Fruit fly (Drosophila melanogaster): ENCODE data around the gene rgn.

Gene rgn

DNA sequence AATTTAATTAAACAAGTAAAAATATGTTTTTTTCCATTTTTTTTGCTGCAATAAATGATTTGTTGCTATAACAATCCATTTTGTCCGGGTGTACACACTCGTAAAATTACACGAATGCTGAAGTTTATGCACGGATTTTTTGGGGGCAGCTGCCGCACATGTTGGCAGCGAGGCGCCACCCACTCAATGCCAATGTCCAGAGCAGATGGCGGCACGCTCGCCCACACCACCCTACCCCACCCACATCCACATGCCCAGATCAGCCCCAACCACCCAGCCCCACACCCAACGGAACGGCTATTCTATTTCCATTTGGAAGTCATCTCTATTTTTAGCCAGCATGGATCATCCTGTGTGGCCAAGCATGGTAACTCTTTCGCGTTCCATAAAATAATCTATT lies 2.2 kb upstream of the rgn start:
- no peak for TF ChIP-seq ovo (GFP tag; optimal IDR thresholded peaks at IDR 0.05)
- TF ChIP-seq CG1620 (GFP tag; optimal IDR thresholded peaks at IDR 0.05): no peak
- TF ChIP-seq CG14711 (tag; optimal IDR thresholded peaks at IDR 0.05): no peak

DNA sequence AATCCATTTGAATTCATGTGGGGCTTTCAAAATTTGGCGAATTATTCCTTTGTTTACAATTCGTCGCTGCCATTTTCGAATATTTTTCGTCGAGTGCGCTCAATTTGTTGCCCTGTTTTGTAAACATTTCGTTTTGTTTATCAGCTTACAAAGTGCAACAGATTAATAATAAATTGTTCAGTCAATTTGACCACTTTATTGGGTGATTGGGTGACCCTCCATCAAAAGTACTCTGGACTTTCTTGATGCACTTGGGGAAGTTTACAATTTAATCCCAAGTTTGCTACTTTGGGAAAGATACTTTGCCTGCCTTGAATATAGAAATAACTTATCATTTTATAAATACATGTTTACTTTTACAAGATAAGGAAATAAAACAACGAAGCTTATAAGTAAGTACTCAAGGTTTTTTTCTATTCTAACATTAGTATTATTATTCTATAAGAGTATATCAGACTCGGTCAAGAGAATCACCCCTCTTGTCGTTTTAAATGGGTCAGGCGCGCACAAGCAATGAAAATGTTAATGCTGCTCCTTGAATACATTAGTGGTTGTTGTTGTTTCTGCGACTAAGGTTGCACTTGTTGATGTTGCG lies 1.6 kb upstream of the rgn start:
- peak; percentile 52 for TF ChIP-seq kay (GFP tag; ENCODE audit: borderline replicate concordance)
- TF ChIP-seq CG7045 (GFP tag; optimal IDR thresholded peaks at IDR 0.05): no peak

DNA sequence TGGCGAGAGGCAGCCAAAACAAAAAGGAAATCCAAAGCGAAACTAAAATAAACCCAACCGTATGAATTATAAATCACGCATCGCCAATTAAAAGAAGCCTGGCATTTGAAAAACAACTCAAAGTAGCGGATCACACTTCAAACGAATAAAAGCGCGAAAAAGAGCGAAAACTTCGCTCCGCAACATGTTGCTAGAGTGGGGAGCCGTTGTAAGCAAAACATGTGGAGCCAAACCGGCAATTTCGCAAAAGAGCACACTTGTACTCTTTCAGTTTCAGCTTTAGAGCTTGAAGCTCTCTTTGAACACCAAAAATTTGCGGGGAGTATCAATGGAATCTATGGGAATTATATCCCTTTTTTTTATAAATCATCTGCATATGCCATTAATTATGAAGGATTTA lies 555 bp upstream of the rgn start:
- TF ChIP-seq bab1 (GFP tag; optimal IDR thresholded peaks at IDR 0.05) (no peak), cic (GFP tag; optimal IDR thresholded peaks at IDR 0.05) (no peak), CG1620 (GFP tag; optimal IDR thresholded peaks at IDR 0.05) (no peak), Mnt (GFP tag; optimal IDR thresholded peaks at IDR 0.05) (no peak), Clk (GFP tag; optimal IDR thresholded peaks at IDR 0.05) (no peak), toe (GFP tag; optimal IDR thresholded peaks at IDR 0.05) (no peak), CG11617 (GFP tag; optimal IDR thresholded peaks at IDR 0.05) (no peak), CG12768 (GFP tag; optimal IDR thresholded peaks at IDR 0.05) (no peak), pad (GFP tag; optimal IDR thresholded peaks at IDR 0.05) (no peak), Hr96 (GFP tag; optimal IDR thresholded peaks at IDR 0.05) (no peak), CG33017 (tag; optimal IDR thresholded peaks at IDR 0.05) (no peak), CG7101 (tag; optimal IDR thresholded peaks at IDR 0.05) (no peak)

DNA sequence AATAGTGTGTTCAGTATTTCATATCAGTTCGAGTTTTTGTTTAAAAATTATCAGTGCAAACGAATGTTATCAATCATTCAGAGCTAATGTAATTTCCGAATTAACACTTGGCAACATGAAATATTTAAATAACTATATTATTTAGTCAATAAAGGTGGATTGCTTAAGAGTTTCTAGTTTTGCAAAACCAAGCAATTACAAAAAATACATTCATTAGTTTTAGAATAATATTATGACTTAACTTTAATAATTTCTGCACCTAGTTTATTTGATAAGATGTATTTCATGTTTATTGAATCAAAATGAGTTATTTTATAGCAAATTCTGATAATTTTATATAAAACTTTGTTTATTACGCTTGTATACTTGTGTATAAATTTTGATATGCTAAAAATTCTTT lies 1.1 kb downstream of the rgn start:
- peak; percentile 54 for TF ChIP-seq CG14711 (tag; optimal IDR thresholded peaks at IDR 0.05)
- TF ChIP-seq pad (GFP tag; optimal IDR thresholded peaks at IDR 0.05): no peak
- no peak for TF ChIP-seq Clk (GFP tag; optimal IDR thresholded peaks at IDR 0.05)
- no peak for TF ChIP-seq cnc (optimal IDR thresholded peaks at IDR 0.05)
- TF ChIP-seq CG33017 (tag; optimal IDR thresholded peaks at IDR 0.05): peak; percentile 37
- TF ChIP-seq Crg-1 (GFP tag; optimal IDR thresholded peaks at IDR 0.05): no peak
- TF ChIP-seq CG7101 (tag; optimal IDR thresholded peaks at IDR 0.05): peak; percentile 28

DNA sequence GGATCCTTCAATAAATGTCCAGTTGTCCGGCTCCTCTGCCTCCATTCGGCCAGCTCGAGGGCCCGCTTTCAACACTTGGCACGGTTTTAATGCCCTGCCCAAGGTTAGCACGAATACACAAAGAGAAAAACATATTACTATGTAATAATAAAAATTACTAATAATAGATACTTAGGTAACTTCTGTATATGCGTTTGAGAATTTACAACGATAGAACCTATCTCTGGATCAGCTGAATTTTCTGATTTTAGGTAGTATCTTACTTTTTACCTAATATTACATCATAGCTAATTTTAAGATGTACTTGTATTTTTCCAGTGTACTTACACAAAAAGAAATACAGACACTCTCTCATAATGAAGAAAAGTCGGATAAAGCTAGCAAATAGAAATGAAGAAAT lies 3.4 kb downstream of the rgn start:
- no peak for TF ChIP-seq CG33017 (tag; optimal IDR thresholded peaks at IDR 0.05)
- TF ChIP-seq Mnt (GFP tag; optimal IDR thresholded peaks at IDR 0.05): no peak
- no peak for TF ChIP-seq CG7101 (tag; optimal IDR thresholded peaks at IDR 0.05)
- TF ChIP-seq CG1620 (GFP tag; optimal IDR thresholded peaks at IDR 0.05): no peak
- no peak for TF ChIP-seq CG11617 (GFP tag; optimal IDR thresholded peaks at IDR 0.05)
- no peak for TF ChIP-seq cnc (optimal IDR thresholded peaks at IDR 0.05)
- no peak for TF ChIP-seq CG12768 (GFP tag; optimal IDR thresholded peaks at IDR 0.05)
- TF ChIP-seq toe (GFP tag; optimal IDR thresholded peaks at IDR 0.05): no peak
- TF ChIP-seq Clk (GFP tag; optimal IDR thresholded peaks at IDR 0.05): no peak
- TF ChIP-seq cic (GFP tag; optimal IDR thresholded peaks at IDR 0.05): no peak
- TF ChIP-seq pad (GFP tag; optimal IDR thresholded peaks at IDR 0.05): no peak
- no peak for TF ChIP-seq Hr96 (GFP tag; optimal IDR thresholded peaks at IDR 0.05)
- TF ChIP-seq tj (GFP tag; optimal IDR thresholded peaks at IDR 0.05): no peak
- TF ChIP-seq ovo (GFP tag; optimal IDR thresholded peaks at IDR 0.05): no peak
- no peak for TF ChIP-seq CG5204 (GFP tag; optimal IDR thresholded peaks at IDR 0.05)
- TF ChIP-seq bab1 (GFP tag; optimal IDR thresholded peaks at IDR 0.05): no peak

DNA sequence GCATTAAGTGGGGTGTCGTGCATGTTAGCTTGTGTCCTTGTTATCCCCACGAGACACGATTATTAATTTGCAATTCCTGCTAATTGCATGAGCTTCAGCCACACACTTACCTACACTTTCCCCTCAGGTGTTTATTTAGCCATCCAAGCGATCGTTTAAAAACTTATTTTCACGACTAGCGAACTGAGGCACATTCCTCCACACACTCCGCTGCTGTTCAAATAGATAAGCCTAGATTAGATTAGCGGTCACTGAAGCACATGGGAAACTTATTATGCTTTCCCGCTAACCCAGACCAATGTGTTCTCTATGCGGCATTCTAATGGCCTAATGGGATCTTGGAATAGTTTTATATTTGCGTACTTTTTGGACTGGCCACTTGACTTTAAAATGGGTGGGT lies 4.6 kb downstream of the rgn start:
- TF ChIP-seq CG12768 (GFP tag; optimal IDR thresholded peaks at IDR 0.05): no peak
- peak; percentile 25 for TF ChIP-seq Mnt (GFP tag; optimal IDR thresholded peaks at IDR 0.05)
- TF ChIP-seq ovo (GFP tag; optimal IDR thresholded peaks at IDR 0.05): peak; percentile 17
- TF ChIP-seq cic (GFP tag; optimal IDR thresholded peaks at IDR 0.05): peak; percentile 57
- TF ChIP-seq Hr96 (GFP tag; optimal IDR thresholded peaks at IDR 0.05): no peak

DNA sequence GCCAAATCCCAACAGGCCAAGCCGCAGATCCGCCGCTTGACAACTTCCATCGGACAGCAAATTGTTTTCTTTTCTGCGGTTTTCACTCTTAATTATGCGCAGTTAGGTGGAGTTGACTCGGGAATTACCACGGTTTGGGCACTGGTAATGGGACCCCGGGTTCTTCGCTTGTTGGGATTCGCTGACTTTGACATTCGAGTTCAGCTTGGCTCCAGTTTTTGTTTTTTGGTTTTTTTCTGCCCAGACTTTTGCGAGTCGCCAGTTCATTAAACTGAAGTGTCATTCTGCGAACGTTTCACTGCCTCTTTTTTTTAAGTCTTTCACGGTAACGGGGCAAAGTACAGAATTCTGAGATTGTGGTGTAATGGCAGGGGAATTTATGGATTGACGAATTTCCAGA lies 6.5 kb downstream of the rgn start:
- TF ChIP-seq CG14711 (tag; optimal IDR thresholded peaks at IDR 0.05) (no peak), tj (GFP tag; optimal IDR thresholded peaks at IDR 0.05) (peak; percentile 97)

DNA sequence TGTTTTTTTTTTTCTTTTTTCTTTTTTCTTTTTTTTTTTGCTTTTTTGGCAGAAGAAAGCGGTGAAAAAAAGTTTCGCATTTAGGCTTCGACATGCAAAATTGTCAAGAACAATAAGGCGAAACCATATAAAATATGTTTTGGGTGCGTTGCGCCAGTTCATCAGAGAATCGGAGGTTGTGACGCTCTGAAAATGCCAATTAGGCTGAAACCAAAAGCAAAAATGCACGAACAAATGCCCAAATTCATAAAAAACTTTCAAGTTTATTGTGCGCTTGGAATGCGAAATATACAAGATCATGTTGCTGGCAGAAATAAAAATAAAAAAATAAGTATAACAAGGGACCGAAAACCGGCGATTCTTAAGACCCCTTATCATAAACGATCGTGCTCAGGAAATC lies 7.5 kb downstream of the rgn start:
- TF ChIP-seq tj (GFP tag; optimal IDR thresholded peaks at IDR 0.05): peak; percentile 93
- no peak for TF ChIP-seq CG11617 (GFP tag; optimal IDR thresholded peaks at IDR 0.05)

DNA sequence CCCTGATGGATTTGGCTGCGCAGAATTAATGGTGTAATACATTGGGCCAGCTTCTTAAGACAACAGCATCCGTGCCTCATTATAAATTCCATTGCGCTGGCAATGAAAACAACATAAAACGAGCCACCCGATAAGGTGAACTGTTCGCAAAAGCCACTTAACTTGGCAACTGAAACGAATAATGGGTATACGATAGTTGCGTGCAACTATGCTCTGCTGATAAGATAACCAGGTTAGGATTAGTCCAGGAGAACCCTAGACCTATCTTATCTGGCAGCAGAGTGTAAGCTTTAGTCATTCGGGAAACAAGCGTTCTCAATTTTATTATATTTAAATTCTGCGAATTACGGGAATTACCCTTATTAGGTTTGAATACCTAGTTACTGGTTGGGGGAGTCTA lies 8.1 kb downstream of the rgn start:
- TF ChIP-seq Clk (GFP tag; optimal IDR thresholded peaks at IDR 0.05): no peak
- no peak for TF ChIP-seq Mnt (GFP tag; optimal IDR thresholded peaks at IDR 0.05)
- TF ChIP-seq pad (GFP tag; optimal IDR thresholded peaks at IDR 0.05): no peak
- no peak for TF ChIP-seq Hr96 (GFP tag; optimal IDR thresholded peaks at IDR 0.05)
- TF ChIP-seq CG5204 (GFP tag; optimal IDR thresholded peaks at IDR 0.05): no peak
- TF ChIP-seq bab1 (GFP tag; optimal IDR thresholded peaks at IDR 0.05): no peak
- TF ChIP-seq kay (GFP tag; ENCODE audit: borderline replicate concordance): peak; percentile 41
